Worm (Caenorhabditis elegans): ENCODE results near the gene hmg-12.

DNA sequence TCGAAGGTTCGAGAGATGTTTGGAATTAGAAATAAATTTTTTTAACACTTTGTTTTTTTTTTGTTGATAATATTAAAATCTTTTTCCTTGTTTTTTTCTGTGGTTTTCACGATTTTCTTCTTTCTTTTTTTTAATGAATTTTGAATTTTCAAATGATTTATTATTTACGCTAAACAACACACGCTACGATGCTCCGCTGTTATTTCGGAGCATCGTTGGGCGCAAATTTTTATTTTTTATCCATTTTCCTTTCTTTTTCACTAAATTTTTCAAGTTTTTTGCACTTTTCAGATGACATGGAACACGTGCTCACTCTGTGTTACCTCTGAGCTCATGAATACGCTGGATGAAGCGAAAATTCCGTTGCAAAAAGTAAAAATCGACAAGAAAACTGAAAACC lies 45.8 kb downstream of the hmg-12 start, which contains the start of the genes W03C9.1 and W03C9.2:
- TF ChIP-seq ama-1 (optimal IDR thresholded peaks at IDR 0.05) (no peak), ama-1 (GFP tag; optimal IDR thresholded peaks at IDR 0.05) (no peak), pha-4 (tag; optimal IDR thresholded peaks at IDR 0.05) (no peak), nhr-90 (tag; optimal IDR thresholded peaks at IDR 0.05) (no peak), Y67H2A.10 (GFP tag; conservative IDR thresholded peaks at IDR 0.05) (no peak), K11D2.4 (GFP tag; IDR thresholded peaks at IDR 0.05) (no peak), atf-7 (tag; optimal IDR thresholded peaks at IDR 0.05) (no peak), Y95B8A.8 (GFP tag; IDR thresholded peaks at IDR 0.05) (no peak), ceh-79 (tag; optimal IDR thresholded peaks at IDR 0.05) (no peak), somi-1 (GFP tag; optimal IDR thresholded peaks at IDR 0.05) (no peak), gei-17 (GFP tag; optimal IDR thresholded peaks at IDR 0.05) (no peak), athp-1 (tag; optimal IDR thresholded peaks at IDR 0.05) (no peak), sptf-2 (GFP tag; optimal IDR thresholded peaks at IDR 0.05) (no peak), hrde-1 (tag; optimal IDR thresholded peaks at IDR 0.05; ENCODE audit: borderline replicate concordance) (no peak), Y56A3A.18 (GFP tag; IDR thresholded peaks at IDR 0.05) (no peak)

Measured in whole organism, young adult.